Fruit fly (Drosophila melanogaster): ENCODE data around the gene hng3.

The hng3 gene

dm6 chr3L:725527-726191 is 29.6 kb downstream of the hng3 start (continued):
- TF ChIP-seq Fer2 (tag; optimal IDR thresholded peaks at IDR 0.05) (no peak), HmgD (GFP tag; optimal IDR thresholded peaks at IDR 0.05) (peak; percentile 18), ato (GFP tag; IDR thresholded peaks at IDR 0.05; ENCODE audit: partially characterized antibody) (no peak), slp2 (GFP tag; optimal IDR thresholded peaks at IDR 0.05) (peak; percentile 81), CG10462 (GFP tag; optimal IDR thresholded peaks at IDR 0.05) (peak; percentile 75), p53 (GFP tag; optimal IDR thresholded peaks at IDR 0.05) (peak; percentile 56), ttk (GFP tag; IDR thresholded peaks at IDR 0.05) (peak; percentile 75), gro (GFP tag; optimal IDR thresholded peaks at IDR 0.05) (no peak), Rx (GFP tag; IDR thresholded peaks at IDR 0.05) (peak; percentile 81), pros (GFP tag; optimal IDR thresholded peaks at IDR 0.05) (no peak), Adf1 (GFP tag; IDR thresholded peaks at IDR 0.05) (no peak), CG8388 (GFP tag; optimal IDR thresholded peaks at IDR 0.05) (peak; percentile 87), Myb (GFP tag; optimal IDR thresholded peaks at IDR 0.05) (peak; percentile 24), CG14860 (GFP tag; IDR thresholded peaks at IDR 0.05; ENCODE audit: partially characterized antibody) (no peak), CG3838 (GFP tag; optimal IDR thresholded peaks at IDR 0.05) (peak; percentile 59), chif (GFP tag; optimal IDR thresholded peaks at IDR 0.05) (peak; percentile 84 to 96), CG14965 (GFP tag; optimal IDR thresholded peaks at IDR 0.05; ENCODE audit: borderline replicate concordance) (peak; percentile 26), Gug (GFP tag; IDR thresholded peaks at IDR 0.05) (peak; percentile 71; the same call in 2 of the 4 replicates), Deaf1 (tag; optimal IDR thresholded peaks at IDR 0.05) (no peak), CG16815 (GFP tag; optimal IDR thresholded peaks at IDR 0.05) (peak; percentile 93), Dek (tag; optimal IDR thresholded peaks at IDR 0.05) (no peak), CG14441 (GFP tag; IDR thresholded peaks at IDR 0.05) (no peak), CG10979 (tag; optimal IDR thresholded peaks at IDR 0.05) (peak; percentile 95), CG2678 (tag; optimal IDR thresholded peaks at IDR 0.05) (peak; percentile 48), cwo (GFP tag; optimal IDR thresholded peaks at IDR 0.05) (no peak), dan (GFP tag; IDR thresholded peaks at IDR 0.05) (peak; percentile 95), exex (tag; optimal IDR thresholded peaks at IDR 0.05) (no peak), CG10431 (GFP tag; optimal IDR thresholded peaks at IDR 0.05) (peak; percentile 1), CoRest (tag; optimal IDR thresholded peaks at IDR 0.05) (peak; percentile 73), az2 (GFP tag; optimal IDR thresholded peaks at IDR 0.05) (peak; percentile 86), pho (GFP tag; optimal IDR thresholded peaks at IDR 0.05) (no peak), CG30431 (GFP tag; optimal IDR thresholded peaks at IDR 0.05) (peak; percentile 92), peb (GFP tag; IDR thresholded peaks at IDR 0.05) (peak; percentile 79), Chrac-16 (GFP tag; optimal IDR thresholded peaks at IDR 0.05) (peak; percentile 90), CG31224 (GFP tag; IDR thresholded peaks at IDR 0.05) (no peak), eyg (GFP tag; optimal IDR thresholded peaks at IDR 0.05) (peak; percentile 26), CG11247 (GFP tag; IDR thresholded peaks at IDR 0.05) (no peak), Pdp1 (GFP tag; optimal IDR thresholded peaks at IDR 0.05) (peak; percentile 78 to 82), CG17802 (tag; optimal IDR thresholded peaks at IDR 0.05) (peak; percentile 68), Neu2 (GFP tag; optimal IDR thresholded peaks at IDR 0.05; ENCODE audit: borderline replicate concordance) (peak; percentile 59), Taf1 (GFP tag; IDR thresholded peaks at IDR 0.05) (no peak), kah (GFP tag; optimal IDR thresholded peaks at IDR 0.05) (peak; percentile 20), NfI (GFP tag; optimal IDR thresholded peaks at IDR 0.05) (no peak), Six4 (GFP tag; optimal IDR thresholded peaks at IDR 0.05) (peak; percentile 80), CG8290 (GFP tag; optimal IDR thresholded peaks at IDR 0.05) (peak; percentile 87), CG8290 (tag; optimal IDR thresholded peaks at IDR 0.05) (peak in 1 of 2 experiments; percentile 14), ci (GFP tag; IDR thresholded peaks at IDR 0.05) (peak; percentile 89), CG17912 (GFP tag; optimal IDR thresholded peaks at IDR 0.05) (no peak), lmd (GFP tag; IDR thresholded peaks at IDR 0.05) (peak; percentile 34; the same call in 1 of the 2 replicates), CG10654 (GFP tag; optimal IDR thresholded peaks at IDR 0.05) (peak; percentile 78)

Data from whole organism, embryonic.